Fruit fly (Drosophila melanogaster) whole organism, embryonic: ENCODE results near the gene CG8301.

Experiments
- Ada2b ChIP-seq: fragments of 200-800 bp; sonication (Bioruptor generic); IDR thresholded peaks from 2 replicates; pipeline ENCODE4 v1.3.6; 2022; ENCODE audit warnings: missing biosample characterization, missing genetic modification characterization
- Bgb ChIP-seq: fragments of 200-800 bp; sonication (Bioruptor generic); IDR thresholded peaks from 2 replicates; pipeline ENCODE4 v1.3.6; 2022; ENCODE audit warnings: missing biosample characterization, missing genetic modification characterization; ENCODE audit not compliant: partially characterized antibody
- CG13424 ChIP-seq: fragments of 200-800 bp; sonication (Bioruptor generic); optimal IDR thresholded peaks from 2 replicates; lab custom pipeline; 2019; ENCODE audit warnings: missing biosample characterization, mild to moderate bottlenecking, missing genetic modification characterization, moderate library complexity
- CG14050 ChIP-seq: fragments of 200-800 bp; sonication (Bioruptor generic); IDR thresholded peaks from 3 replicates; pipeline ENCODE4 v1.3.6; 2022; ENCODE audit warnings: missing biosample characterization, missing genetic modification characterization
- CG16813 ChIP-seq: fragments of 200-800 bp; sonication (Bioruptor generic); IDR thresholded peaks from 3 replicates; pipeline ENCODE4 v1.3.6; 2022; ENCODE audit warnings: missing biosample characterization, missing genetic modification characterization; ENCODE audit not compliant: partially characterized antibody
- CG16863 ChIP-seq: fragments of 200-800 bp; sonication (Bioruptor generic); optimal IDR thresholded peaks from 3 replicates; lab custom pipeline; 2016; ENCODE audit warnings: missing biosample characterization, missing genetic modification characterization
- CG17612 ChIP-seq: fragments of 200-800 bp; sonication (Bioruptor generic); IDR thresholded peaks from 2 replicates; pipeline ENCODE4 v1.3.6; 2022; ENCODE audit warnings: missing biosample characterization, missing genetic modification characterization
- CG17829 ChIP-seq: fragments of 200-800 bp; optimal IDR thresholded peaks from 2 replicates; lab custom pipeline; 2019; ENCODE audit warnings: missing biosample characterization, mild to moderate bottlenecking, missing genetic modification characterization, moderate library complexity
- CG2875 ChIP-seq: fragments of 200-800 bp; sonication (Bioruptor generic); optimal IDR thresholded peaks from 2 replicates; lab custom pipeline; 2017; ENCODE audit warnings: missing biosample characterization, mild to moderate bottlenecking, missing genetic modification characterization, missing genetic modification reagents
- CG31441 ChIP-seq: fragments of 200-800 bp; sonication (Bioruptor generic); IDR thresholded peaks from 2 replicates; pipeline ENCODE4 v1.3.6; 2022; ENCODE audit warnings: missing biosample characterization, missing genetic modification characterization
- CG33213 ChIP-seq: fragments of 200-800 bp; sonication (Bioruptor generic); optimal IDR thresholded peaks from 3 replicates; lab custom pipeline; 2016; ENCODE audit warnings: missing biosample characterization, missing genetic modification characterization
- CG34376 ChIP-seq: fragments of 200-800 bp; sonication (Bioruptor generic); optimal IDR thresholded peaks from 2 replicates; lab custom pipeline; 2018; ENCODE audit warnings: missing biosample characterization, mild to moderate bottlenecking, missing genetic modification characterization
- CG6813 ChIP-seq: fragments of 200-800 bp; sonication (Bioruptor generic); optimal IDR thresholded peaks from 2 replicates; lab custom pipeline; 2017; ENCODE audit warnings: missing biosample characterization, missing genetic modification characterization, mild to moderate bottlenecking, moderate library complexity, missing genetic modification reagents
- CG7745 ChIP-seq: fragments of 200-800 bp; sonication (Bioruptor generic); optimal IDR thresholded peaks from 2 replicates; lab custom pipeline; 2018; ENCODE audit warnings: missing biosample characterization, mild to moderate bottlenecking, missing genetic modification characterization, moderate library complexity
- CG7839 ChIP-seq: fragments of 200-800 bp; sonication (Bioruptor generic); optimal IDR thresholded peaks from 3 replicates; lab custom pipeline; 2018; ENCODE audit warnings: missing biosample characterization, mild to moderate bottlenecking, missing genetic modification characterization, moderate library complexity
- CG7963 ChIP-seq: fragments of 200-800 bp; sonication (Bioruptor generic); IDR thresholded peaks from 3 replicates; pipeline ENCODE4 v1.3.6; 2022; ENCODE audit warnings: missing biosample characterization, missing genetic modification characterization; ENCODE audit not compliant: partially characterized antibody
- Doc2 ChIP-seq: fragments of 200-800 bp; sonication (Bioruptor generic); IDR thresholded peaks from 2 replicates; pipeline ENCODE4 v1.3.6; 2022; ENCODE audit warnings: missing biosample characterization, missing genetic modification characterization
- Ets65A ChIP-seq: fragments of 200-800 bp; sonication (Bioruptor generic); peaks from one replicate; lab custom pipeline; 2016; ENCODE audit warnings: missing biosample characterization, missing genetic modification characterization
- Fer3 ChIP-seq: fragments of 200-800 bp; sonication (Bioruptor generic); optimal IDR thresholded peaks from 2 replicates; lab custom pipeline; 2018; ENCODE audit warnings: missing biosample characterization, mild to moderate bottlenecking, missing genetic modification characterization, moderate library complexity
- Gug ChIP-seq: fragments of 200-800 bp; sonication (Bioruptor generic); IDR thresholded peaks from 4 replicates; pipeline ENCODE4 v1.3.6; 2022; ENCODE audit warnings: missing biosample characterization, missing genetic modification characterization
- Hsf ChIP-seq: fragments of 200-800 bp; sonication (Bioruptor generic); optimal IDR thresholded peaks from 3 replicates; lab custom pipeline; 2016; ENCODE audit warnings: missing biosample characterization, missing genetic modification characterization
- Kr ChIP-seq: fragments of 200-800 bp; sonication (Bioruptor generic); optimal IDR thresholded peaks from 2 replicates; lab custom pipeline; 2017; ENCODE audit warnings: missing biosample characterization, mild to moderate bottlenecking, missing genetic modification characterization
- Lim3 ChIP-seq: fragments of 200-800 bp; sonication (Bioruptor generic); IDR thresholded peaks from 2 replicates; pipeline ENCODE4 v1.3.6; 2022; ENCODE audit warnings: missing biosample characterization, missing genetic modification characterization
- MTF-1 ChIP-seq: fragments of 200-800 bp; sonication (Bioruptor generic); optimal IDR thresholded peaks from 2 replicates; lab custom pipeline; 2018; ENCODE audit warnings: missing biosample characterization, mild to moderate bottlenecking, missing genetic modification characterization, borderline replicate concordance
- Max ChIP-seq: fragments of 200-800 bp; sonication (Bioruptor generic); optimal IDR thresholded peaks from 2 replicates; lab custom pipeline; 2016; ENCODE audit warnings: missing biosample characterization, mild to moderate bottlenecking, missing genetic modification characterization
- Med ChIP-seq: fragments of 200-800 bp; sonication (Bioruptor generic); peaks from one replicate; lab custom pipeline; 2016; ENCODE audit warnings: missing biosample characterization, missing genetic modification characterization, mild to moderate bottlenecking, inconsistent platforms, moderate library complexity
- Optix ChIP-seq: fragments of 200-800 bp; sonication (Bioruptor generic); IDR thresholded peaks from 3 replicates; pipeline ENCODE4 v1.3.6; 2022; ENCODE audit warnings: missing biosample characterization, missing genetic modification characterization
- Ravus ChIP-seq: fragments of 200-800 bp; sonication (Bioruptor generic); IDR thresholded peaks from 2 replicates; pipeline ENCODE4 v1.3.6; 2022; ENCODE audit warnings: missing biosample characterization, missing genetic modification characterization
- Sox100B ChIP-seq: fragments of 200-800 bp; sonication (Bioruptor generic); optimal IDR thresholded peaks from 3 replicates; lab custom pipeline; 2018; ENCODE audit warnings: missing biosample characterization, mild to moderate bottlenecking, missing genetic modification characterization
- dati ChIP-seq: fragments of 200-800 bp; sonication (Bioruptor generic); IDR thresholded peaks from 2 replicates; pipeline ENCODE4 v1.3.6; 2022; ENCODE audit warnings: missing biosample characterization, missing genetic modification characterization
- ewg ChIP-seq: fragments of 200-800 bp; sonication (Bioruptor generic); optimal IDR thresholded peaks from 3 replicates; lab custom pipeline; 2017; ENCODE audit warnings: mild to moderate bottlenecking, missing biosample characterization, missing genetic modification reagents, missing genetic modification characterization
- exex ChIP-seq: fragments of 200-800 bp; sonication (Bioruptor generic); optimal IDR thresholded peaks from 4 replicates; lab custom pipeline; 2018; ENCODE audit warnings: missing biosample characterization, mild to moderate bottlenecking, missing genetic modification characterization, moderate library complexity
- fru ChIP-seq: fragments of >200 bp; optimal IDR thresholded peaks from 2 replicates; lab custom pipeline; 2017
- ham ChIP-seq: fragments of 200-800 bp; sonication (Bioruptor generic); IDR thresholded peaks from 2 replicates; pipeline ENCODE4 v1.3.6; 2022; ENCODE audit warnings: missing biosample characterization, missing genetic modification characterization
- kni ChIP-seq: fragments of 200-800 bp; sonication (Bioruptor generic); optimal IDR thresholded peaks from 3 replicates; lab custom pipeline; 2017; ENCODE audit warnings: mild to moderate bottlenecking, missing biosample characterization, missing genetic modification reagents, missing genetic modification characterization
- lola ChIP-seq, 3 experiments: fragments of >200 bp in 2 of 3; fragments of 200-800 bp in 1 of 3; sonication (Bioruptor generic) in 1 of 3; optimal IDR thresholded peaks; 2 replicates each; lab custom pipeline; 2017 to 2019; ENCODE audit warnings: missing biosample characterization in 3 of 3, missing genetic modification characterization in 3 of 3, mild to moderate bottlenecking in 1 of 3, moderate library complexity in 1 of 3
- peb ChIP-seq: fragments of 200-800 bp; sonication (Bioruptor generic); IDR thresholded peaks from 2 replicates; pipeline ENCODE4 v1.3.6; 2022; ENCODE audit warnings: missing biosample characterization, missing genetic modification characterization
- pho ChIP-seq: fragments of 200-800 bp; sonication (Bioruptor generic); optimal IDR thresholded peaks from 2 replicates; lab custom pipeline; 2016; ENCODE audit warnings: missing biosample characterization, missing genetic modification characterization
- phol ChIP-seq: fragments of 200-800 bp; sonication (Bioruptor generic); optimal IDR thresholded peaks from 3 replicates; lab custom pipeline; 2018; ENCODE audit warnings: missing biosample characterization, mild to moderate bottlenecking, missing genetic modification characterization, moderate library complexity
- prd ChIP-seq, 3 experiments: fragments of >200 bp in 2 of 3; fragments of 200-800 bp in 1 of 3; sonication (Bioruptor generic) in 1 of 3; optimal IDR thresholded peaks in 2 of 3; IDR thresholded peaks in 1 of 3; 2 replicates in 2 of 3; 3 replicates in 1 of 3; pipeline versions ENCODE4 v1.3.6 to Lab custom; 2017 to 2022; ENCODE audit warnings: missing biosample characterization in 1 of 3, missing genetic modification characterization in 1 of 3
- psq ChIP-seq: fragments of 200-800 bp; sonication (Bioruptor generic); optimal IDR thresholded peaks from 2 replicates; lab custom pipeline; 2017; ENCODE audit warnings: missing biosample characterization, missing genetic modification characterization
- row ChIP-seq: fragments of 200-800 bp; sonication (Bioruptor generic); IDR thresholded peaks from 3 replicates; pipeline ENCODE4 v1.3.6; 2022; ENCODE audit warnings: missing biosample characterization, missing genetic modification characterization
- sima ChIP-seq: fragments of 200-800 bp; sonication (Bioruptor generic); optimal IDR thresholded peaks from 2 replicates; lab custom pipeline; 2016; ENCODE audit warnings: missing biosample characterization, missing genetic modification characterization
- sqz ChIP-seq: fragments of 200-800 bp; sonication (Bioruptor generic); optimal IDR thresholded peaks from 3 replicates; lab custom pipeline; 2018; ENCODE audit warnings: missing biosample characterization, mild to moderate bottlenecking, missing genetic modification characterization
- tll ChIP-seq, 2 experiments: fragments of 200-800 bp in 1 of 2; fragments of >200 bp in 1 of 2; sonication (Bioruptor generic) in 1 of 2; optimal IDR thresholded peaks; 2 replicates each; lab custom pipeline; 2017 to 2019; ENCODE audit warnings: missing biosample characterization in 2 of 2, missing genetic modification characterization in 2 of 2, mild to moderate bottlenecking in 1 of 2, moderate library complexity in 1 of 2
- zen ChIP-seq: fragments of 200-800 bp; sonication (Bioruptor generic); optimal IDR thresholded peaks from 3 replicates; lab custom pipeline; 2018; ENCODE audit warnings: missing biosample characterization, mild to moderate bottlenecking, missing genetic modification characterization, moderate library complexity
- zfh2 ChIP-seq: fragments of 200-800 bp; sonication (Bioruptor generic); optimal IDR thresholded peaks from 2 replicates; lab custom pipeline; 2016; ENCODE audit warnings: missing biosample characterization, missing genetic modification characterization

Gene CG8301

dm6 chr3R:9561121-9561520 is 20.0 kb upstream of the CG8301 start:
- TF ChIP-seq CG7745 (tag; lab: Kevin White, UChicago) (no peak), peb (GFP tag; lab: Robert Waterston, UW) (no peak), Ets65A (GFP tag; lab: Kevin White, UChicago) (peak; percentile 53), Kr (GFP tag; lab: Kevin White, UChicago) (no peak), fru (lab: Kevin White, UChicago) (no peak), CG16813 (GFP tag; lab: Robert Waterston, UW) (0 out of 3 replicates have a peak, but pooled peaks have one; percentile 33), row (GFP tag; lab: Robert Waterston, UW) (no peak), Med (peak; percentile 54), Ada2b (GFP tag; lab: Robert Waterston, UW) (0 out of 2 replicates have a peak, but pooled peaks have one; percentile 2)

- TF ChIP-seq CG14050 (GFP tag; lab: Robert Waterston, UW) = no peak
- TF ChIP-seq dati = no peak
- no peak for TF ChIP-seq sima (GFP tag; lab: Kevin White, UChicago)
- TF ChIP-seq CG34376 (GFP tag; lab: Kevin White, UChicago) = peak; percentile 72
- peak; percentile 75 for TF ChIP-seq CG17829
- peak; percentile 94 for TF ChIP-seq Bgb (GFP tag; lab: Robert Waterston, UW)
- TF ChIP-seq prd (optimal IDR thresholded peaks at IDR 0.05; lab: Kevin White, UChicago) = no peak
- TF ChIP-seq prd (GFP tag; IDR thresholded peaks at IDR 0.05; lab: Robert Waterston, UW) = peak; percentile 66
- peak; percentile 57 for TF ChIP-seq CG16863
- peak; percentile 46 for TF ChIP-seq exex
- TF ChIP-seq ham (GFP tag; lab: Robert Waterston, UW) = no peak
- no peak; the same call in 1 of the 2 replicates for TF ChIP-seq Ravus (GFP tag; lab: Robert Waterston, UW)
- peak; percentile 87 for TF ChIP-seq CG7963 (GFP tag; lab: Robert Waterston, UW)
- TF ChIP-seq CG6813 (GFP tag; lab: Kevin White, UChicago) = no peak
- TF ChIP-seq lola (GFP tag; optimal IDR thresholded peaks at IDR 0.05; lab: Kevin White, UChicago) = peak in 1 of 3 experiments; percentile 56
- peak; percentile 65; the same call in 2 of the 4 replicates for TF ChIP-seq Gug (GFP tag; lab: Robert Waterston, UW)
- TF ChIP-seq MTF-1 (GFP tag; lab: Kevin White, UChicago) = no peak
- peak; percentile 76 for TF ChIP-seq phol (tag; lab: Kevin White, UChicago)
- peak; percentile 41 for TF ChIP-seq Fer3 (tag; lab: Kevin White, UChicago)
- TF ChIP-seq psq (GFP tag; lab: Kevin White, UChicago) = peak; percentile 26
- TF ChIP-seq Hsf (GFP tag; lab: Kevin White, UChicago) = peak; percentile 79
- no peak for TF ChIP-seq CG7839 (tag; lab: Kevin White, UChicago)
- TF ChIP-seq CG31441 (GFP tag; lab: Robert Waterston, UW) = no peak
- peak; percentile 12 for TF ChIP-seq CG33213
- TF ChIP-seq CG13424 (tag; lab: Kevin White, UChicago) = peak; percentile 74
- no peak for TF ChIP-seq Lim3 (GFP tag; lab: Robert Waterston, UW)
- peak; percentile 51 for TF ChIP-seq zen (tag; lab: Kevin White, UChicago)
- TF ChIP-seq sqz (GFP tag; lab: Kevin White, UChicago) = no peak
- TF ChIP-seq CG17612 (GFP tag; lab: Robert Waterston, UW) = no peak
- no peak for TF ChIP-seq Sox100B (GFP tag; lab: Kevin White, UChicago)
- peak; percentile 79 for TF ChIP-seq zfh2 (GFP tag; lab: Kevin White, UChicago)
- TF ChIP-seq kni (GFP tag; lab: Kevin White, UChicago) = peak; percentile 59
- peak; percentile 80 for TF ChIP-seq Max (GFP tag; lab: Kevin White, UChicago)
- TF ChIP-seq ewg (GFP tag; lab: Kevin White, UChicago) = peak; percentile 38
- 0 out of 3 replicates have a peak, but pooled peaks have one; percentile 7 for TF ChIP-seq Optix (GFP tag; lab: Robert Waterston, UW)
- peak in 1 of 2 experiments; percentile 78 for TF ChIP-seq tll (GFP tag; optimal IDR thresholded peaks at IDR 0.05; lab: Kevin White, UChicago)
- TF ChIP-seq Doc2 (GFP tag; lab: Robert Waterston, UW) = no peak
- no peak for TF ChIP-seq CG2875
- peak; percentile 81 for TF ChIP-seq pho
Measured at dm6 chr3R:9563240-9563992, 17.7 kb upstream of the CG8301 start, which contains the start of the genes CG9393 and Vps45. Gene CG9393, minus strand, starts transcription at chr3R:9563673. Gene Vps45, plus strand, starts transcription at chr3R:9563924.
